Worm (Caenorhabditis elegans) whole organism, early embryonic: ENCODE measurements around the gene sri-67.

Experiments used
- B0310.2 ChIP-seq: sonication (generic microtip); optimal IDR thresholded peaks from 2 replicates; lab custom pipeline; 2016; ENCODE audit warnings: mild to moderate bottlenecking, missing genetic modification characterization, missing compliant biosample characterization
- aly-1 ChIP-seq: sonication (generic microtip); optimal IDR thresholded peaks from 2 replicates; lab custom pipeline; 2016; ENCODE audit warnings: missing genetic modification characterization, missing compliant biosample characterization
- ama-1 ChIP-seq: fragments of 150-350 bp; optimal IDR thresholded peaks from 2 replicates; lab custom pipeline; 2014
- ceh-13 ChIP-seq: fragments of 200-800 bp; sonication (Bioruptor generic); optimal IDR thresholded peaks from 2 replicates; lab custom pipeline; 2018; ENCODE audit warnings: mild to moderate bottlenecking, missing genetic modification characterization, missing compliant biosample characterization
- ceh-36 ChIP-seq: sonication (generic microtip); optimal IDR thresholded peaks from 2 replicates; lab custom pipeline; 2016; ENCODE audit warnings: missing genetic modification characterization, inconsistent platforms, missing compliant biosample characterization
- ets-7 ChIP-seq: sonication (generic microtip); optimal IDR thresholded peaks from 2 replicates; lab custom pipeline; 2016; ENCODE audit warnings: missing genotype, missing genetic modification characterization, missing compliant biosample characterization
- flt-1 ChIP-seq: fragments of 200-800 bp; sonication (Bioruptor generic); IDR thresholded peaks from 2 replicates; pipeline ENCODE4 v1.3.6; 2022; ENCODE audit warnings: missing genetic modification characterization, missing compliant biosample characterization
- hmbx-1 ChIP-seq: sonication (generic microtip); optimal IDR thresholded peaks from 2 replicates; lab custom pipeline; 2016; ENCODE audit warnings: mild to moderate bottlenecking, missing genetic modification characterization, missing compliant biosample characterization
- hnd-1 ChIP-seq: sonication (generic microtip); optimal IDR thresholded peaks from 2 replicates; lab custom pipeline; 2016; ENCODE audit warnings: missing genetic modification characterization, missing compliant biosample characterization
- pes-1 ChIP-seq: fragments of 200-800 bp; sonication (Bioruptor generic); IDR thresholded peaks from 2 replicates; pipeline ENCODE4 v1.3.6; 2022; ENCODE audit warnings: missing genetic modification reagents, missing genetic modification characterization, missing compliant biosample characterization
- scrt-1 ChIP-seq: fragments of 200-800 bp; sonication (Bioruptor generic); IDR thresholded peaks from 2 replicates; pipeline ENCODE4 v1.3.6; 2022; ENCODE audit warnings: missing genetic modification characterization, missing compliant biosample characterization
- sea-1 ChIP-seq: fragments of 200-800 bp; sonication (Bioruptor generic); conservative IDR thresholded peaks from 2 replicates; pipeline ENCODE4 v1.3.6; 2022; ENCODE audit warnings: missing genetic modification characterization, missing compliant biosample characterization
- tbx-11 ChIP-seq: fragments of 200-800 bp; sonication (Bioruptor generic); IDR thresholded peaks from 2 replicates; pipeline ENCODE4 v1.3.6; 2022; ENCODE audit warnings: missing genetic modification characterization, missing compliant biosample characterization

ce11 chrV:20021347-20021746 is 33.6 kb downstream of the sri-67 start:
- TF ChIP-seq ama-1 (lab: Kevin White, UChicago) (no peak), flt-1 (no peak), hmbx-1 (no peak), ceh-36 (tag; lab: Kevin White, UChicago) (no peak), ceh-13 (GFP tag; lab: Kevin White, UChicago) (no peak), sea-1 (GFP tag; lab: Robert Waterston, UW) (no peak), tbx-11 (no peak), B0310.2 (no peak), hnd-1 (tag; lab: Kevin White, UChicago) (no peak), pes-1 (GFP tag; lab: Robert Waterston, UW) (no peak), scrt-1 (GFP tag; lab: Robert Waterston, UW) (no peak), aly-1 (no peak), ets-7 (tag; lab: Kevin White, UChicago) (no peak)
